Fruit fly (Drosophila melanogaster) whole organism, embryonic: ENCODE measurements around the gene Pebp1.

Experiments
- Antp ChIP-seq: fragments of 200-800 bp; sonication (Bioruptor generic); optimal IDR thresholded peaks from 3 replicates; lab custom pipeline; 2016; ENCODE audit warnings: missing biosample characterization, missing genetic modification characterization
- Asciz ChIP-seq: fragments of 200-800 bp; sonication (Bioruptor generic); optimal IDR thresholded peaks from 2 replicates; lab custom pipeline; 2017; ENCODE audit warnings: missing biosample characterization, mild to moderate bottlenecking, missing genetic modification characterization, missing genetic modification reagents
- BEAF-32 ChIP-seq: fragments of 200-800 bp; sonication (Bioruptor generic); optimal IDR thresholded peaks from 3 replicates; lab custom pipeline; 2017; ENCODE audit warnings: missing biosample characterization, missing genetic modification characterization, mild to moderate bottlenecking, moderate library complexity, missing genetic modification reagents
- Blimp-1 ChIP-seq: fragments of 200-800 bp; sonication (Bioruptor generic); optimal IDR thresholded peaks from 3 replicates; lab custom pipeline; 2018; ENCODE audit warnings: missing biosample characterization, missing genetic modification characterization, mild to moderate bottlenecking, moderate library complexity, missing genetic modification reagents
- CG10274 ChIP-seq: fragments of 200-800 bp; sonication (Bioruptor generic); optimal IDR thresholded peaks from 3 replicates; lab custom pipeline; 2017; ENCODE audit warnings: missing biosample characterization, mild to moderate bottlenecking, missing genetic modification characterization
- CG10543 ChIP-seq: fragments of 200-800 bp; sonication (Bioruptor generic); optimal IDR thresholded peaks from 3 replicates; lab custom pipeline; 2017; ENCODE audit warnings: missing biosample characterization, mild to moderate bottlenecking, missing genetic modification characterization, moderate library complexity
- CG1233 ChIP-seq: fragments of 200-800 bp; sonication (Bioruptor generic); optimal IDR thresholded peaks from 4 replicates; lab custom pipeline; 2018; ENCODE audit warnings: missing biosample characterization, mild to moderate bottlenecking, missing genetic modification characterization
- CG12744 ChIP-seq: fragments of 200-800 bp; sonication (Bioruptor generic); optimal IDR thresholded peaks from 2 replicates; lab custom pipeline; 2016; ENCODE audit warnings: missing biosample characterization, missing genetic modification characterization
- CG1602 ChIP-seq: fragments of 200-800 bp; sonication (Bioruptor generic); optimal IDR thresholded peaks from 3 replicates; lab custom pipeline; 2016; ENCODE audit warnings: missing biosample characterization, missing genetic modification characterization
- CG17385 ChIP-seq: fragments of 200-800 bp; sonication (Bioruptor generic); optimal IDR thresholded peaks from 3 replicates; lab custom pipeline; 2018; ENCODE audit warnings: missing biosample characterization, mild to moderate bottlenecking, missing genetic modification characterization
- CG17912 ChIP-seq: fragments of 200-800 bp; sonication (Bioruptor generic); optimal IDR thresholded peaks from 2 replicates; lab custom pipeline; 2018; ENCODE audit warnings: missing biosample characterization, mild to moderate bottlenecking, missing genetic modification characterization
- CG18764 ChIP-seq: fragments of 200-800 bp; sonication (Bioruptor generic); optimal IDR thresholded peaks from 3 replicates; lab custom pipeline; 2016; ENCODE audit warnings: missing biosample characterization, missing genetic modification characterization
- CG2129 ChIP-seq: fragments of 200-800 bp; sonication (Bioruptor generic); IDR thresholded peaks from 2 replicates; pipeline ENCODE4 v1.3.6; 2022; ENCODE audit warnings: missing biosample characterization, missing genetic modification characterization; ENCODE audit not compliant: partially characterized antibody
- CG3065 ChIP-seq: fragments of 200-800 bp; sonication (Bioruptor generic); optimal IDR thresholded peaks from 2 replicates; lab custom pipeline; 2016; ENCODE audit warnings: missing biosample characterization, missing genetic modification characterization
- CG31388 ChIP-seq: fragments of 200-800 bp; sonication (Bioruptor generic); optimal IDR thresholded peaks from 2 replicates; lab custom pipeline; 2016; ENCODE audit warnings: missing biosample characterization, missing genetic modification characterization
- CG31441 ChIP-seq: fragments of 200-800 bp; sonication (Bioruptor generic); IDR thresholded peaks from 2 replicates; pipeline ENCODE4 v1.3.6; 2022; ENCODE audit warnings: missing biosample characterization, missing genetic modification characterization
- CG33213 ChIP-seq: fragments of 200-800 bp; sonication (Bioruptor generic); optimal IDR thresholded peaks from 3 replicates; lab custom pipeline; 2016; ENCODE audit warnings: missing biosample characterization, missing genetic modification characterization
- CG34376 ChIP-seq: fragments of 200-800 bp; sonication (Bioruptor generic); optimal IDR thresholded peaks from 2 replicates; lab custom pipeline; 2018; ENCODE audit warnings: missing biosample characterization, mild to moderate bottlenecking, missing genetic modification characterization
- CG4328 ChIP-seq: fragments of 200-800 bp; sonication (Bioruptor generic); optimal IDR thresholded peaks from 3 replicates; lab custom pipeline; 2017; ENCODE audit warnings: missing biosample characterization, missing genetic modification reagents, missing genetic modification characterization
- CG6791 ChIP-seq: fragments of 200-800 bp; sonication (Bioruptor generic); IDR thresholded peaks from 3 replicates; pipeline ENCODE4 v1.3.6; 2022; ENCODE audit warnings: missing biosample characterization, missing genetic modification characterization; ENCODE audit not compliant: partially characterized antibody
- CG7372 ChIP-seq: fragments of 200-800 bp; sonication (Bioruptor generic); IDR thresholded peaks from 2 replicates; pipeline ENCODE4 v1.3.6; 2022; ENCODE audit warnings: missing biosample characterization, missing genetic modification characterization
- CG7963 ChIP-seq: fragments of 200-800 bp; sonication (Bioruptor generic); IDR thresholded peaks from 3 replicates; pipeline ENCODE4 v1.3.6; 2022; ENCODE audit warnings: missing biosample characterization, missing genetic modification characterization; ENCODE audit not compliant: partially characterized antibody
- CG8944 ChIP-seq: fragments of 200-800 bp; sonication (Bioruptor generic); optimal IDR thresholded peaks from 3 replicates; lab custom pipeline; 2016; ENCODE audit warnings: missing biosample characterization, missing genetic modification characterization
- CG9215 ChIP-seq: fragments of 200-800 bp; sonication (Bioruptor generic); IDR thresholded peaks from 2 replicates; pipeline ENCODE4 v1.3.6; 2022; ENCODE audit warnings: missing biosample characterization, missing genetic modification characterization
- CG9932 ChIP-seq: fragments of 200-800 bp; sonication (Bioruptor generic); IDR thresholded peaks from 2 replicates; pipeline ENCODE4 v1.3.6; 2022; ENCODE audit warnings: missing biosample characterization, missing genetic modification characterization
- CrebB ChIP-seq: fragments of 200-800 bp; sonication (Bioruptor generic); optimal IDR thresholded peaks from 3 replicates; lab custom pipeline; 2018; ENCODE audit warnings: missing biosample characterization, mild to moderate bottlenecking, missing genetic modification characterization
- Fer1 ChIP-seq: fragments of 200-800 bp; sonication (Bioruptor generic); optimal IDR thresholded peaks from 2 replicates; lab custom pipeline; 2017; ENCODE audit warnings: missing biosample characterization, mild to moderate bottlenecking, missing genetic modification characterization
- Hr78 ChIP-seq, 2 experiments: fragments of 200-800 bp in 1 of 2; fragments of >200 bp in 1 of 2; sonication (Bioruptor generic) in 1 of 2; optimal IDR thresholded peaks; 2 replicates each; lab custom pipeline; 2017 to 2019; ENCODE audit warnings: missing biosample characterization in 2 of 2, missing genetic modification characterization in 2 of 2, mild to moderate bottlenecking in 1 of 2, moderate library complexity in 1 of 2
- Lim3 ChIP-seq: fragments of 200-800 bp; sonication (Bioruptor generic); IDR thresholded peaks from 2 replicates; pipeline ENCODE4 v1.3.6; 2022; ENCODE audit warnings: missing biosample characterization, missing genetic modification characterization
- Taf1 ChIP-seq: fragments of 200-800 bp; sonication (Bioruptor generic); IDR thresholded peaks from 2 replicates; pipeline ENCODE4 v1.3.6; 2022; ENCODE audit warnings: missing biosample characterization, missing genetic modification characterization
- Vsx1 ChIP-seq: fragments of 200-800 bp; sonication (Bioruptor generic); optimal IDR thresholded peaks from 2 replicates; lab custom pipeline; 2017; ENCODE audit warnings: missing biosample characterization, mild to moderate bottlenecking, missing genetic modification characterization, missing genetic modification reagents
- ab ChIP-seq: fragments of 200-800 bp; sonication (Bioruptor generic); optimal IDR thresholded peaks from 2 replicates; lab custom pipeline; 2016; ENCODE audit warnings: missing biosample characterization, missing genetic modification characterization
- aop ChIP-seq: fragments of 200-800 bp; sonication (Bioruptor generic); IDR thresholded peaks from 2 replicates; pipeline ENCODE4 v1.3.6; 2022; ENCODE audit warnings: missing biosample characterization, missing genetic modification characterization
- btn ChIP-seq: fragments of 200-800 bp; sonication (Bioruptor generic); optimal IDR thresholded peaks from 2 replicates; lab custom pipeline; 2016; ENCODE audit warnings: missing biosample characterization, missing genetic modification characterization
- ci ChIP-seq: fragments of 200-800 bp; sonication (Bioruptor generic); IDR thresholded peaks from 3 replicates; pipeline ENCODE4 v1.3.6; 2022; ENCODE audit warnings: missing biosample characterization, missing genetic modification characterization
- danr ChIP-seq: fragments of 200-800 bp; sonication (Bioruptor generic); IDR thresholded peaks from 2 replicates; pipeline ENCODE4 v1.3.6; 2022; ENCODE audit warnings: missing biosample characterization, missing genetic modification characterization
- disco-r ChIP-seq: fragments of 200-800 bp; sonication (Bioruptor generic); optimal IDR thresholded peaks from 2 replicates; lab custom pipeline; 2016; ENCODE audit warnings: missing biosample characterization, missing genetic modification characterization
- ems ChIP-seq: fragments of 200-800 bp; sonication (Bioruptor generic); optimal IDR thresholded peaks from 3 replicates; lab custom pipeline; 2016; ENCODE audit warnings: missing biosample characterization, missing genetic modification characterization
- exex ChIP-seq: fragments of 200-800 bp; sonication (Bioruptor generic); optimal IDR thresholded peaks from 4 replicates; lab custom pipeline; 2018; ENCODE audit warnings: missing biosample characterization, mild to moderate bottlenecking, missing genetic modification characterization, moderate library complexity
- fd64A ChIP-seq: fragments of 200-800 bp; sonication (Bioruptor generic); optimal IDR thresholded peaks from 3 replicates; lab custom pipeline; 2018; ENCODE audit warnings: missing biosample characterization, mild to moderate bottlenecking, missing genetic modification characterization
- kay ChIP-seq: fragments of 200-800 bp; sonication (Bioruptor generic); optimal IDR thresholded peaks from 2 replicates; lab custom pipeline; 2016; ENCODE audit warnings: missing biosample characterization, missing genetic modification characterization
- nom ChIP-seq: fragments of 200-800 bp; sonication (Bioruptor generic); optimal IDR thresholded peaks from 2 replicates; lab custom pipeline; 2017; ENCODE audit warnings: missing biosample characterization, missing genetic modification characterization, mild to moderate bottlenecking, moderate library complexity, missing genetic modification reagents
- onecut ChIP-seq: fragments of 200-800 bp; sonication (Bioruptor generic); IDR thresholded peaks from 2 replicates; pipeline ENCODE4 v1.3.6; 2022; ENCODE audit warnings: missing biosample characterization, missing genetic modification characterization
- pb ChIP-seq: fragments of 200-800 bp; sonication (Bioruptor generic); optimal IDR thresholded peaks from 3 replicates; lab custom pipeline; 2016; ENCODE audit warnings: missing biosample characterization, missing genetic modification characterization
- row ChIP-seq: fragments of 200-800 bp; sonication (Bioruptor generic); IDR thresholded peaks from 3 replicates; pipeline ENCODE4 v1.3.6; 2022; ENCODE audit warnings: missing biosample characterization, missing genetic modification characterization
- schlank ChIP-seq: fragments of 200-800 bp; sonication (Bioruptor generic); optimal IDR thresholded peaks from 2 replicates; lab custom pipeline; 2018; ENCODE audit warnings: missing biosample characterization, mild to moderate bottlenecking, missing genetic modification characterization
- shn ChIP-seq: fragments of 200-800 bp; sonication (Bioruptor generic); optimal IDR thresholded peaks from 3 replicates; lab custom pipeline; 2016; ENCODE audit warnings: missing biosample characterization, missing genetic modification characterization
- sug ChIP-seq: fragments of 200-800 bp; optimal IDR thresholded peaks from 2 replicates; lab custom pipeline; 2019; ENCODE audit warnings: missing biosample characterization, mild to moderate bottlenecking, missing genetic modification characterization, moderate library complexity
- trh ChIP-seq: fragments of 200-800 bp; sonication (Bioruptor generic); optimal IDR thresholded peaks from 2 replicates; lab custom pipeline; 2016; ENCODE audit warnings: missing biosample characterization, missing genetic modification characterization
- unpg ChIP-seq: fragments of 200-800 bp; sonication (Bioruptor generic); optimal IDR thresholded peaks from 3 replicates; lab custom pipeline; 2018; ENCODE audit warnings: missing biosample characterization, mild to moderate bottlenecking, missing genetic modification characterization, moderate library complexity
- vvl ChIP-seq: fragments of 200-800 bp; sonication (Bioruptor generic); IDR thresholded peaks from 2 replicates; pipeline ENCODE4 v1.3.6; 2022; ENCODE audit warnings: missing biosample characterization, missing genetic modification characterization

Pebp1 gene

dm6 chr3R:22447874-22448254, 18.0 kb upstream of the Pebp1 start, which contains the start of gene CG34376 (continued):
- TF ChIP-seq Lim3 (GFP tag; lab: Robert Waterston, UW), result no peak; the same call in 1 of the 2 replicates
- peak; percentile 17 for TF ChIP-seq Fer1 (GFP tag; lab: Kevin White, UChicago)
- TF ChIP-seq nom (GFP tag; lab: Kevin White, UChicago), result no peak
- peak; percentile 38 for TF ChIP-seq Vsx1 (GFP tag; lab: Kevin White, UChicago)
- peak; percentile 45 for TF ChIP-seq pb
- peak; percentile 77; the same call in 1 of the 3 replicates for TF ChIP-seq ci (GFP tag; lab: Robert Waterston, UW)
- TF ChIP-seq schlank (tag; lab: Kevin White, UChicago), result peak; percentile 37
- peak; percentile 40 for TF ChIP-seq CrebB
- TF ChIP-seq ems (GFP tag; lab: Kevin White, UChicago), result no peak
- TF ChIP-seq CG34376 (GFP tag; lab: Kevin White, UChicago), result peak; percentile 99
- TF ChIP-seq Taf1 (GFP tag; lab: Robert Waterston, UW), result no peak
- no peak for TF ChIP-seq CG4328
- no peak for TF ChIP-seq CG2129 (GFP tag; lab: Robert Waterston, UW)
- TF ChIP-seq ab (GFP tag; lab: Kevin White, UChicago), result no peak
- peak; percentile 50 for TF ChIP-seq onecut (GFP tag; lab: Robert Waterston, UW)
- no peak for TF ChIP-seq trh (GFP tag; lab: Kevin White, UChicago)
- no peak for TF ChIP-seq btn (GFP tag; lab: Kevin White, UChicago)
- peak; percentile 97 for TF ChIP-seq CG31441 (GFP tag; lab: Robert Waterston, UW)
- TF ChIP-seq fd64A (GFP tag; lab: Kevin White, UChicago), result no peak
- TF ChIP-seq Blimp-1 (GFP tag; lab: Kevin White, UChicago), result no peak
- peak; percentile 60 for TF ChIP-seq CG17912
- no peak for TF ChIP-seq danr (GFP tag; lab: Robert Waterston, UW)
- TF ChIP-seq CG7372 (GFP tag; lab: Robert Waterston, UW), result peak; percentile 13; the same call in 1 of the 2 replicates
- TF ChIP-seq disco-r (GFP tag; lab: Kevin White, UChicago), result no peak
- peak; percentile 40 for TF ChIP-seq CG18764 (GFP tag; lab: Kevin White, UChicago)
- no peak for TF ChIP-seq CG10274 (GFP tag; lab: Kevin White, UChicago)
- peak; percentile 10 for TF ChIP-seq CG1233 (GFP tag; lab: Kevin White, UChicago)
- no peak; the same call in 1 of the 2 replicates for TF ChIP-seq vvl (GFP tag; lab: Robert Waterston, UW)
- no peak for TF ChIP-seq CG7963
- TF ChIP-seq CG10543, result peak; percentile 77
- TF ChIP-seq CG8944 (GFP tag; lab: Kevin White, UChicago), result no peak
- TF ChIP-seq CG33213, result peak; percentile 36
- TF ChIP-seq unpg (GFP tag; lab: Kevin White, UChicago), result peak; percentile 28
- TF ChIP-seq CG3065 (GFP tag; lab: Kevin White, UChicago), result no peak
- TF ChIP-seq CG12744 (GFP tag; lab: Kevin White, UChicago), result no peak
- no peak for TF ChIP-seq CG31388 (GFP tag; lab: Kevin White, UChicago)
- TF ChIP-seq CG9932, result peak; percentile 51
- TF ChIP-seq sug, result peak; percentile 61
- no peak for TF ChIP-seq CG1602 (GFP tag; lab: Kevin White, UChicago)
- peak; percentile 56 for TF ChIP-seq BEAF-32 (GFP tag; lab: Kevin White, UChicago)
- TF ChIP-seq CG17385 (GFP tag; lab: Kevin White, UChicago), result peak; percentile 13
- 0 out of 2 replicates have a peak, but pooled peaks have one; percentile 5 for TF ChIP-seq CG9215 (GFP tag; lab: Robert Waterston, UW)
- no peak for TF ChIP-seq kay (GFP tag; lab: Kevin White, UChicago)
- TF ChIP-seq shn (GFP tag; lab: Kevin White, UChicago), result no peak
- peak; percentile 35 for TF ChIP-seq Asciz
- TF ChIP-seq Antp (GFP tag; lab: Kevin White, UChicago), result peak; percentile 12
- TF ChIP-seq aop, result peak; percentile 64; the same call in 1 of the 2 replicates
- peak in 1 of 2 experiments; percentile 33 for TF ChIP-seq Hr78 (GFP tag; optimal IDR thresholded peaks at IDR 0.05; lab: Kevin White, UChicago)
- TF ChIP-seq row, result peak; percentile 57
- TF ChIP-seq exex (tag; lab: Kevin White, UChicago), result peak; percentile 72
- peak; percentile 57; the same call in 2 of the 3 replicates for TF ChIP-seq CG6791
